Worm (Caenorhabditis elegans) whole organism, midembryonic: ENCODE results near the gene ptd-2.
A peak's percentile ranks its signal among the peaks of the same experiment; 100 is the strongest.

Experiments used
- T22C8.4 ChIP-seq: fragments of 200-800 bp; sonication (Bioruptor generic); IDR thresholded peaks from 2 replicates; pipeline ENCODE4 v1.3.6; 2022; ENCODE audit warnings: missing genetic modification characterization, missing compliant biosample characterization
- cog-1 ChIP-seq: sonication (generic microtip); optimal IDR thresholded peaks from 2 replicates; lab custom pipeline; 2016; ENCODE audit warnings: missing genetic modification characterization, missing compliant biosample characterization
- flt-1 ChIP-seq: fragments of 200-800 bp; sonication (Bioruptor generic); IDR thresholded peaks from 2 replicates; pipeline ENCODE4 v1.3.6; 2022; ENCODE audit warnings: missing genetic modification characterization, missing compliant biosample characterization
- klf-2 ChIP-seq: fragments of 200-800 bp; sonication (Bioruptor generic); conservative IDR thresholded peaks from 2 replicates; pipeline ENCODE4 v1.3.6; 2022; ENCODE audit warnings: missing genetic modification reagents, missing genetic modification characterization, missing compliant biosample characterization
- med-1 ChIP-seq: sonication (generic microtip); optimal IDR thresholded peaks from 2 replicates; lab custom pipeline; 2017; ENCODE audit warnings: missing genetic modification characterization, mild to moderate bottlenecking, missing compliant biosample characterization, antibody characterized with exemption, missing genetic modification reagents; ENCODE audit not compliant: insufficient read depth
- ref-1 ChIP-seq: fragments of 200-800 bp; sonication (Bioruptor generic); conservative IDR thresholded peaks from 2 replicates; pipeline ENCODE4 v1.3.6; 2022; ENCODE audit warnings: missing genetic modification reagents, missing genetic modification characterization, missing compliant biosample characterization
- tab-1 ChIP-seq: fragments of 200-800 bp; sonication (Bioruptor generic); IDR thresholded peaks from 2 replicates; pipeline ENCODE4 v1.3.6; 2022; ENCODE audit warnings: missing genetic modification characterization, missing compliant biosample characterization
- ztf-23 ChIP-seq: fragments of 200-800 bp; sonication (Bioruptor generic); IDR thresholded peaks from 2 replicates; pipeline ENCODE4 v1.3.6; 2022; ENCODE audit warnings: missing genetic modification reagents, missing genetic modification characterization, missing compliant biosample characterization
- ztf-29 ChIP-seq: fragments of 200-800 bp; sonication (Bioruptor generic); IDR thresholded peaks from 2 replicates; pipeline ENCODE4 v1.3.6; 2022; ENCODE audit warnings: missing genetic modification reagents, missing genetic modification characterization, missing compliant biosample characterization

DNA sequence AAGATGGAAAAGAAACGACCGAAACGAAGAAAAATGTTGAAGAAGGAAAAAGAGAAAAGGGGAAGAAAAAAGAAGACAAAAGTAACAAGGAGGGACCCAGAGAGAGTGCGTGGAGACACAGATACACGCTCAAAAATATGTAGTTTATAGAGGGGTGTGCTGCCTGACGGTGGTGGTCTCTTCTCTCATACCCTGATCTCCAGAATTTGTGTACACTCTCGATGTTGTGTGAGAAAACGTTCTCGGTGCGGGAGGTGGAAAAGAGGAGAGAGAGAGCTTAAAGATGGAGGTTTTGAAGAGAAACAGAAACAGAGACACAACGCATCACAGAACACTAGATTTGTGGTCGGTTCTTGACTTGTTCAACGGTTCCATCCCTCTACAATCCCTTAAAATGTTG is 23.6 kb downstream of the ptd-2 start:
- TF ChIP-seq ztf-29 (GFP tag; lab: Robert Waterston, UW) (no peak), flt-1 (GFP tag; lab: Robert Waterston, UW) (0 out of 2 replicates have a peak, but pooled peaks have one; percentile 11), ref-1 (GFP tag; lab: Robert Waterston, UW) (no peak), T22C8.4 (GFP tag; lab: Robert Waterston, UW) (no peak), tab-1 (no peak), cog-1 (tag; lab: Kevin White, UChicago) (peak; percentile 27), ztf-23 (no peak), klf-2 (no peak), med-1 (GFP tag; lab: Kevin White, UChicago) (no peak)
